Worm (Caenorhabditis elegans) whole organism, early embryonic: ENCODE results near the gene srw-34.

Experiments
- ama-1 ChIP-seq: fragments of 150-350 bp; optimal IDR thresholded peaks from 2 replicates; lab custom pipeline; 2014
- ceh-13 ChIP-seq: fragments of 200-800 bp; sonication (Bioruptor generic); optimal IDR thresholded peaks from 2 replicates; lab custom pipeline; 2018; ENCODE audit warnings: mild to moderate bottlenecking, missing genetic modification characterization, missing compliant biosample characterization
- ceh-36 ChIP-seq: sonication (generic microtip); optimal IDR thresholded peaks from 2 replicates; lab custom pipeline; 2016; ENCODE audit warnings: missing genetic modification characterization, inconsistent platforms, missing compliant biosample characterization
- ets-7 ChIP-seq: sonication (generic microtip); optimal IDR thresholded peaks from 2 replicates; lab custom pipeline; 2016; ENCODE audit warnings: missing genotype, missing genetic modification characterization, missing compliant biosample characterization
- hmbx-1 ChIP-seq: sonication (generic microtip); optimal IDR thresholded peaks from 2 replicates; lab custom pipeline; 2016; ENCODE audit warnings: mild to moderate bottlenecking, missing genetic modification characterization, missing compliant biosample characterization
- tbx-11 ChIP-seq: fragments of 200-800 bp; sonication (Bioruptor generic); IDR thresholded peaks from 2 replicates; pipeline ENCODE4 v1.3.6; 2022; ENCODE audit warnings: missing genetic modification characterization, missing compliant biosample characterization
- tbx-37 ChIP-seq: fragments of 200-800 bp; sonication (Bioruptor generic); conservative IDR thresholded peaks from 2 replicates; pipeline ENCODE4 v1.3.6; 2022; ENCODE audit warnings: missing genetic modification reagents, missing genetic modification characterization, missing compliant biosample characterization

DNA sequence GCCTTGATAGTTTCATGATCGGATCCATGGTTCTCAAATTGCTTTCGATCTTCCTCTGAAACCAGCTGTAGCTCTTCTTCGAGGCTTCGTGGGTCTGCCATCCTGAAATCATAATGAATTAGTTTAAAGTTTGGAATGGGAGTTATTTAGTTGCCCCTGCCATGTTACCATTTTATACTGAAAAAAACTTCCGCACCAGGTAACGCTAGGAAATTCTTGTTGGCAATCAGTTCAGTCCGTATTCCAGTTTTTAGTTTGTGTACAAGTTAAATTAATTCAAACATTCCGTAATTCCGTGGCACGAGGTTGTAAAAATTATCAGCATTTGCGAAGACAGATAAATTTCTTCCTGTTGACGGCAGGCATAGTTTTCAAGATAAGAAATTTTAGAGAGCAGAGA lies 34.7 kb downstream of the srw-34 start, which contains the start of gene Y32B12A.5:
- TF ChIP-seq ceh-36 (tag; lab: Kevin White, UChicago), result no peak
- TF ChIP-seq tbx-37 (GFP tag; lab: Robert Waterston, UW), result no peak
- TF ChIP-seq hmbx-1 (tag; lab: Kevin White, UChicago), result no peak
- TF ChIP-seq ama-1 (lab: Kevin White, UChicago), result no peak
- TF ChIP-seq ets-7, result no peak
- TF ChIP-seq tbx-11 (GFP tag; lab: Robert Waterston, UW), result no peak
- TF ChIP-seq ceh-13 (GFP tag; lab: Kevin White, UChicago), result no peak
